Worm (Caenorhabditis elegans) whole organism, L4 larva: ENCODE results near the gene ZK829.1.

ENCODE experiments used
- F37D6.2 ChIP-seq: sonication (generic microtip); optimal IDR thresholded peaks from 2 replicates; lab custom pipeline; 2016; ENCODE audit warnings: mild to moderate bottlenecking, missing genetic modification characterization, missing compliant biosample characterization
- aly-2 ChIP-seq: sonication (generic microtip); optimal IDR thresholded peaks from 2 replicates; lab custom pipeline; 2018; ENCODE audit warnings: missing biosample characterization, missing genetic modification characterization
- dpl-1 ChIP-seq: fragments of 150-350 bp; optimal IDR thresholded peaks from 2 replicates; lab custom pipeline; 2014; ENCODE audit warnings: missing biosample characterization, missing genetic modification reagents, missing genetic modification characterization
- hlh-11 ChIP-seq: fragments of 200-800 bp; sonication (Bioruptor generic); optimal IDR thresholded peaks from 2 replicates; lab custom pipeline; 2018; ENCODE audit warnings: mild to moderate bottlenecking, missing genetic modification characterization, missing compliant biosample characterization
- mes-2 ChIP-seq: sonication (generic microtip); optimal IDR thresholded peaks from 2 replicates; lab custom pipeline; 2016; ENCODE audit warnings: missing genotype, mild to moderate bottlenecking, missing genetic modification characterization, missing compliant biosample characterization; ENCODE audit not compliant: poor library complexity, severe bottlenecking
- nhr-25 ChIP-seq: sonication (generic microtip); optimal IDR thresholded peaks from 2 replicates; lab custom pipeline; 2017; ENCODE audit warnings: missing genetic modification characterization, mild to moderate bottlenecking, missing compliant biosample characterization, antibody characterized with exemption, moderate library complexity, borderline replicate concordance; ENCODE audit not compliant: insufficient read depth
- nhr-76 ChIP-seq: fragments of 150-350 bp; optimal IDR thresholded peaks from 2 replicates; lab custom pipeline; 2014; ENCODE audit warnings: missing biosample characterization, missing genetic modification characterization

DNA sequence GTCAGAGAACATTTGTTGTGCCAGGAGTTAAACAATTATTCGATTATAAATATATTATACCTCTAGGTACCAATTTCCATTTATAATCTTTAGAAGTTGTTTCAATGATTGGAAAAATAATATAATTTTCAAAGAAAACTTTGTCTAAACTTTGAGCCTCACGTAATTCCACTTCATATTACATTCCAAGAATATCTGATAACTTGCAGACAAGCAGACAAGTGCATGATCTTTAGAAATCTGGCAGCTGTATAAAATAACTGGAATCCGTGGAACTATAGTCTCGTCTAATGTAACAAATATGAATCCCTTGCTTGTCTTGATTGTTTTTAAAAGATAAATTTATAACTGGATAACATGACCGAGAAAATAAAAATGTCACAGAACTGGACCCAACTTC lies 49.7 kb downstream of the ZK829.1 start:
- no peak for TF ChIP-seq nhr-25 (tag; lab: Kevin White, UChicago)
- TF ChIP-seq F37D6.2: no peak
- TF ChIP-seq nhr-76 (tag; lab: Kevin White, UChicago): no peak
- no peak for TF ChIP-seq aly-2 (tag; lab: Kevin White, UChicago)
- TF ChIP-seq hlh-11 (tag; lab: Kevin White, UChicago): no peak
- no peak for TF ChIP-seq mes-2 (tag; lab: Kevin White, UChicago)
- TF ChIP-seq dpl-1 (GFP tag; lab: Kevin White, UChicago): no peak
